Fruit fly (Drosophila melanogaster): Measurements from ENCODE around the gene CG7202.

- TF ChIP-seq CG8478 (optimal IDR thresholded peaks at IDR 0.05): no peak
- no peak for TF ChIP-seq CTCF (optimal IDR thresholded peaks at IDR 0.05)
These were observed 27.1 kb downstream of the CG7202 start for dm6 chr3L:21465261-21466112.
